Worm (Caenorhabditis elegans) whole organism, mixed stage, embryonic: ENCODE results near the gene spp-19.

ENCODE experiments used
- M03D4.4 ChIP-seq: sonication (generic microtip); optimal IDR thresholded peaks from 2 replicates; lab custom pipeline; 2017; ENCODE audit warnings: mild to moderate bottlenecking, missing genetic modification characterization, missing compliant biosample characterization
- bed-3 ChIP-seq: fragments of 200-800 bp; sonication (Bioruptor generic); optimal IDR thresholded peaks from 3 replicates; lab custom pipeline; 2018; ENCODE audit warnings: mild to moderate bottlenecking, missing genetic modification characterization, moderate library complexity, missing compliant biosample characterization
- blmp-1 ChIP-seq: fragments of 150-350 bp; optimal IDR thresholded peaks from 2 replicates; lab custom pipeline; 2014; ENCODE audit warnings: missing biosample characterization, missing genetic modification characterization
- ceh-39 ChIP-seq: fragments of 150-350 bp; optimal IDR thresholded peaks from 2 replicates; lab custom pipeline; 2014; ENCODE audit warnings: missing biosample characterization, missing genetic modification characterization
- ceh-83 ChIP-seq: fragments of 200-800 bp; sonication (Bioruptor generic); optimal IDR thresholded peaks from 2 replicates; lab custom pipeline; 2018; ENCODE audit warnings: mild to moderate bottlenecking, missing genetic modification characterization, missing compliant biosample characterization
- ces-1 ChIP-seq: fragments of 150-350 bp; optimal IDR thresholded peaks from 2 replicates; lab custom pipeline; 2014; ENCODE audit warnings: missing biosample characterization, missing genetic modification reagents, missing genetic modification characterization
- cnd-1 ChIP-seq: fragments of 200-800 bp; sonication (Bioruptor generic); optimal IDR thresholded peaks from 2 replicates; lab custom pipeline; 2018; ENCODE audit warnings: mild to moderate bottlenecking, missing genetic modification characterization, missing compliant biosample characterization
- elt-1 ChIP-seq: sonication (generic microtip); optimal IDR thresholded peaks from 2 replicates; lab custom pipeline; 2017; ENCODE audit warnings: missing genetic modification characterization, mild to moderate bottlenecking, missing compliant biosample characterization, antibody characterized with exemption, moderate library complexity, borderline replicate concordance; ENCODE audit not compliant: insufficient read depth
- elt-3 ChIP-seq: fragments of 150-350 bp; optimal IDR thresholded peaks from 2 replicates; lab custom pipeline; 2014; ENCODE audit warnings: missing biosample characterization, missing genetic modification characterization
- ham-2 ChIP-seq: fragments of 200-800 bp; sonication (Bioruptor generic); optimal IDR thresholded peaks from 2 replicates; lab custom pipeline; 2018; ENCODE audit warnings: mild to moderate bottlenecking, missing genetic modification characterization, missing compliant biosample characterization
- lin-13 ChIP-seq: fragments of 150-350 bp; optimal IDR thresholded peaks from 2 replicates; lab custom pipeline; 2014; ENCODE audit warnings: missing biosample characterization, missing genetic modification characterization
- lin-32 ChIP-seq: fragments of 200-800 bp; sonication (Bioruptor generic); optimal IDR thresholded peaks from 2 replicates; lab custom pipeline; 2018; ENCODE audit warnings: mild to moderate bottlenecking, missing genetic modification characterization, missing compliant biosample characterization
- mab-5 ChIP-seq: fragments of 150-350 bp; optimal IDR thresholded peaks from 2 replicates; lab custom pipeline; 2014; ENCODE audit warnings: missing biosample characterization, missing genetic modification characterization
- mep-1 ChIP-seq: fragments of 150-350 bp; optimal IDR thresholded peaks from 2 replicates; lab custom pipeline; 2017; ENCODE audit warnings: missing biosample characterization, missing genetic modification reagents, missing genetic modification characterization, inconsistent platforms
- mls-2 ChIP-seq: sonication (generic microtip); optimal IDR thresholded peaks from 2 replicates; lab custom pipeline; 2016; ENCODE audit warnings: mild to moderate bottlenecking, missing genetic modification characterization, moderate library complexity, missing compliant biosample characterization
- nhr-12 ChIP-seq: fragments of 150-350 bp; optimal IDR thresholded peaks from 2 replicates; lab custom pipeline; 2014; ENCODE audit warnings: missing biosample characterization, missing genetic modification characterization
- nhr-2 ChIP-seq: fragments of 150-350 bp; optimal IDR thresholded peaks from 2 replicates; lab custom pipeline; 2014; ENCODE audit warnings: missing biosample characterization, missing genetic modification characterization
- nhr-237 ChIP-seq: fragments of 150-350 bp; optimal IDR thresholded peaks from 2 replicates; lab custom pipeline; 2014; ENCODE audit warnings: missing biosample characterization, missing genetic modification characterization
- nhr-28 ChIP-seq: fragments of 150-350 bp; optimal IDR thresholded peaks from 2 replicates; lab custom pipeline; 2014; ENCODE audit warnings: missing biosample characterization, missing genetic modification characterization
- nhr-76 ChIP-seq: sonication (generic microtip); optimal IDR thresholded peaks from 2 replicates; lab custom pipeline; 2017; ENCODE audit warnings: missing biosample characterization, missing genetic modification characterization
- pha-4 ChIP-seq: fragments of 150-350 bp; optimal IDR thresholded peaks from 2 replicates; lab custom pipeline; 2018; ENCODE audit warnings: missing biosample characterization, missing genetic modification reagents, missing genetic modification characterization
- sem-2 ChIP-seq: fragments of 200-800 bp; sonication (Bioruptor generic); optimal IDR thresholded peaks from 2 replicates; lab custom pipeline; 2018; ENCODE audit warnings: mild to moderate bottlenecking, missing genetic modification characterization, missing compliant biosample characterization
- snpc-4 ChIP-seq: fragments of 150-350 bp; optimal IDR thresholded peaks from 2 replicates; lab custom pipeline; 2014; ENCODE audit warnings: missing biosample characterization, missing genetic modification characterization
- sptf-1 ChIP-seq: sonication (generic microtip); optimal IDR thresholded peaks from 2 replicates; lab custom pipeline; 2017; ENCODE audit warnings: mild to moderate bottlenecking, missing genetic modification characterization, moderate library complexity, missing compliant biosample characterization
- tbx-8 ChIP-seq: fragments of 200-800 bp; sonication (Bioruptor generic); optimal IDR thresholded peaks from 2 replicates; lab custom pipeline; 2018; ENCODE audit warnings: mild to moderate bottlenecking, missing genetic modification characterization, moderate library complexity, missing compliant biosample characterization
- unc-120 ChIP-seq: sonication (generic microtip); optimal IDR thresholded peaks from 2 replicates; lab custom pipeline; 2017; ENCODE audit warnings: missing genetic modification characterization, missing compliant biosample characterization; ENCODE audit not compliant: poor library complexity, severe bottlenecking
- unc-62 ChIP-seq: fragments of 150-350 bp; optimal IDR thresholded peaks from 2 replicates; lab custom pipeline; 2014; ENCODE audit warnings: missing biosample characterization, missing genetic modification reagents, missing genetic modification characterization
- zip-8 ChIP-seq: fragments of 150-350 bp; optimal IDR thresholded peaks from 2 replicates; lab custom pipeline; 2014; ENCODE audit warnings: missing biosample characterization, missing genetic modification characterization
- ztf-11 ChIP-seq: fragments of 150-350 bp; optimal IDR thresholded peaks from 2 replicates; lab custom pipeline; 2014; ENCODE audit warnings: missing biosample characterization, missing genetic modification characterization

Gene spp-19

ce11 chrV:6515344-6515743 lies 46.1 kb downstream of the spp-19 start:
- no peak for TF ChIP-seq sem-2
- TF ChIP-seq bed-3 (GFP tag; lab: Kevin White, UChicago), result no peak
- no peak for TF ChIP-seq zip-8 (tag; lab: Kevin White, UChicago)
- TF ChIP-seq cnd-1 (tag; lab: Kevin White, UChicago), result no peak
- TF ChIP-seq ceh-83 (GFP tag; lab: Kevin White, UChicago), result no peak
- no peak for TF ChIP-seq M03D4.4
- TF ChIP-seq elt-3, result no peak
- no peak for TF ChIP-seq nhr-237
- no peak for TF ChIP-seq nhr-28 (tag; lab: Kevin White, UChicago)
- no peak for TF ChIP-seq unc-120 (tag; lab: Kevin White, UChicago)
- no peak for TF ChIP-seq lin-32 (GFP tag; lab: Kevin White, UChicago)
- no peak for TF ChIP-seq blmp-1 (tag; lab: Kevin White, UChicago)
- no peak for TF ChIP-seq ztf-11 (tag; lab: Kevin White, UChicago)
- no peak for TF ChIP-seq mep-1 (tag; lab: Kevin White, UChicago)
- TF ChIP-seq ces-1 (GFP tag; lab: Kevin White, UChicago), result no peak
- no peak for TF ChIP-seq mab-5
- TF ChIP-seq tbx-8 (GFP tag; lab: Kevin White, UChicago), result no peak
- TF ChIP-seq mls-2 (tag; lab: Kevin White, UChicago), result no peak
- TF ChIP-seq elt-1, result no peak
- TF ChIP-seq, all 35 proteins: peak for 0

- TF ChIP-seq lin-13 (tag; lab: Kevin White, UChicago) (no peak), ztf-11 (tag; lab: Kevin White, UChicago) (no peak), pha-4 (no peak), nhr-76 (tag; lab: Kevin White, UChicago) (no peak), sem-2 (no peak), blmp-1 (tag; lab: Kevin White, UChicago) (no peak), lin-32 (GFP tag; lab: Kevin White, UChicago) (no peak), mls-2 (tag; lab: Kevin White, UChicago) (no peak), unc-62 (GFP tag; lab: Kevin White, UChicago) (no peak), M03D4.4 (no peak), mep-1 (tag; lab: Kevin White, UChicago) (no peak), elt-1 (no peak), nhr-12 (tag; lab: Kevin White, UChicago) (no peak), nhr-237 (no peak), tbx-8 (GFP tag; lab: Kevin White, UChicago) (no peak), ham-2 (GFP tag; lab: Kevin White, UChicago) (no peak)
Observed at ce11 chrV:6514887-6515324, 46.6 kb downstream of the spp-19 start, which contains the start of gene dpy-11. Gene dpy-11, minus strand, starts transcription at chrV:6515240.

ce11 chrV:6513786-6514430 lies 47.6 kb downstream of the spp-19 start:
- TF ChIP-seq elt-3 (no peak), lin-32 (GFP tag; lab: Kevin White, UChicago) (no peak), nhr-237 (no peak), lin-13 (tag; lab: Kevin White, UChicago) (no peak), mep-1 (tag; lab: Kevin White, UChicago) (no peak), blmp-1 (tag; lab: Kevin White, UChicago) (no peak), snpc-4 (no peak)

ce11 chrV:6513356-6513755 lies 48.1 kb downstream of the spp-19 start:
- TF ChIP-seq cnd-1 (tag; lab: Kevin White, UChicago) (no peak), ham-2 (GFP tag; lab: Kevin White, UChicago) (peak; percentile 29)

- TF ChIP-seq nhr-2 (tag; lab: Kevin White, UChicago) (no peak), nhr-12 (tag; lab: Kevin White, UChicago) (no peak), pha-4 (no peak), mls-2 (tag; lab: Kevin White, UChicago) (no peak), lin-32 (GFP tag; lab: Kevin White, UChicago) (no peak), cnd-1 (tag; lab: Kevin White, UChicago) (no peak), nhr-237 (no peak), ceh-39 (tag; lab: Kevin White, UChicago) (no peak), sem-2 (no peak), nhr-28 (tag; lab: Kevin White, UChicago) (no peak), elt-3 (no peak), sptf-1 (tag; lab: Kevin White, UChicago) (no peak), ztf-11 (tag; lab: Kevin White, UChicago) (no peak)
Observed at ce11 chrV:6511121-6511520, 50.4 kb downstream of the spp-19 start, which contains the start of gene ubh-1. Gene ubh-1, minus strand, starts transcription at chrV:6511409.
